Worm (Caenorhabditis elegans) whole organism, L1 larva: ENCODE measurements around the gene sinh-1.

Experiments used
- Y116A8C.19 ChIP-seq: sonication (generic microtip); optimal IDR thresholded peaks from 2 replicates; lab custom pipeline; 2016; ENCODE audit warnings: missing compliant biosample characterization, missing genetic modification characterization, borderline replicate concordance
- alr-1 ChIP-seq: fragments of 200-800 bp; sonication (Bioruptor generic); optimal IDR thresholded peaks from 2 replicates; lab custom pipeline; 2018; ENCODE audit warnings: borderline replicate concordance, mild to moderate bottlenecking, missing genetic modification characterization, missing compliant biosample characterization
- aly-2 ChIP-seq: fragments of 150-350 bp; optimal IDR thresholded peaks from 2 replicates; lab custom pipeline; 2014; ENCODE audit warnings: missing biosample characterization, missing genetic modification characterization
- ceh-63 ChIP-seq: fragments of 200-800 bp; sonication (Bioruptor generic); optimal IDR thresholded peaks from 2 replicates; lab custom pipeline; 2018; ENCODE audit warnings: mild to moderate bottlenecking, missing genetic modification characterization, missing compliant biosample characterization
- ceh-82 ChIP-seq, 3 experiments: fragments of 150-350 bp in 1 of 3; sonication (generic microtip) in 2 of 3; optimal IDR thresholded peaks; 2 replicates each; lab custom pipeline; 2014 to 2017; ENCODE audit warnings: missing biosample characterization in 3 of 3, missing genetic modification characterization in 3 of 3
- ceh-88 ChIP-seq: fragments of 200-800 bp; sonication (Bioruptor generic); IDR thresholded peaks from 2 replicates; pipeline ENCODE4 v1.3.6; 2022; ENCODE audit warnings: missing genetic modification characterization, missing compliant biosample characterization
- ceh-90 ChIP-seq: sonication (generic microtip); optimal IDR thresholded peaks from 2 replicates; lab custom pipeline; 2016; ENCODE audit warnings: missing genetic modification characterization, missing compliant biosample characterization
- ces-1 ChIP-seq: fragments of 150-350 bp; optimal IDR thresholded peaks from 2 replicates; lab custom pipeline; 2014; ENCODE audit warnings: missing biosample characterization, missing genetic modification reagents, missing genetic modification characterization
- dpl-1 ChIP-seq, 3 experiments: fragments of 150-350 bp in 2 of 3; sonication (generic microtip) in 1 of 3; optimal IDR thresholded peaks; 2 replicates each; lab custom pipeline; 2014 to 2017; ENCODE audit warnings: missing biosample characterization in 3 of 3, missing genetic modification characterization in 3 of 3, missing genetic modification reagents in 3 of 3
- efl-1 ChIP-seq, 4 experiments: fragments of 150-350 bp; optimal IDR thresholded peaks in 3 of 4; peaks in 1 of 4; 1 replicate in 1 of 4; 2 replicates in 3 of 4; lab custom pipeline; 2014; ENCODE audit warnings: missing biosample characterization in 2 of 4, missing genetic modification characterization in 2 of 4, missing genetic modification reagents in 2 of 4
- efl-3 ChIP-seq: fragments of 200-800 bp; sonication (Bioruptor generic); optimal IDR thresholded peaks from 2 replicates; lab custom pipeline; 2018; ENCODE audit warnings: mild to moderate bottlenecking, missing genetic modification characterization, missing compliant biosample characterization
- egl-13 ChIP-seq: sonication (generic microtip); optimal IDR thresholded peaks from 2 replicates; lab custom pipeline; 2016; ENCODE audit warnings: missing genotype, missing genetic modification reagents, missing genetic modification characterization, missing compliant biosample characterization
- egl-27 ChIP-seq, 2 experiments: fragments of 150-350 bp in 1 of 2; sonication (generic microtip); optimal IDR thresholded peaks; 3 replicates each; lab custom pipeline; 2017 to 2018; ENCODE audit warnings: missing biosample characterization in 2 of 2, missing genetic modification characterization in 2 of 2, missing genetic modification reagents in 2 of 2
- fkh-4 ChIP-seq: sonication (generic microtip); optimal IDR thresholded peaks from 2 replicates; lab custom pipeline; 2016; ENCODE audit warnings: missing compliant biosample characterization, missing genetic modification characterization, borderline replicate concordance
- fos-1 ChIP-seq: fragments of 150-350 bp; optimal IDR thresholded peaks from 2 replicates; lab custom pipeline; 2014; ENCODE audit warnings: missing biosample characterization, missing genetic modification characterization
- hlh-17 ChIP-seq: fragments of 200-800 bp; sonication (Bioruptor generic); optimal IDR thresholded peaks from 2 replicates; lab custom pipeline; 2018; ENCODE audit warnings: missing genetic modification characterization, mild to moderate bottlenecking, missing compliant biosample characterization, moderate library complexity, borderline replicate concordance
- hlh-4 ChIP-seq: sonication (generic microtip); optimal IDR thresholded peaks from 2 replicates; lab custom pipeline; 2016; ENCODE audit warnings: mild to moderate bottlenecking, missing genetic modification characterization, missing compliant biosample characterization
- lin-13 ChIP-seq: fragments of 150-350 bp; optimal IDR thresholded peaks from 2 replicates; lab custom pipeline; 2014; ENCODE audit warnings: missing biosample characterization, missing genetic modification reagents, missing genetic modification characterization
- lin-15B ChIP-seq: fragments of 150-350 bp; sonication (generic microtip); optimal IDR thresholded peaks from 3 replicates; lab custom pipeline; 2014; ENCODE audit warnings: missing biosample characterization, missing genetic modification characterization
- lin-35 ChIP-seq, 2 experiments: fragments of 150-350 bp; optimal IDR thresholded peaks; 2 replicates each; lab custom pipeline; 2014; ENCODE audit warnings: missing biosample characterization in 2 of 2, missing genetic modification characterization in 2 of 2, missing genetic modification reagents in 2 of 2
- mdl-1 ChIP-seq, 2 experiments: fragments of 150-350 bp; optimal IDR thresholded peaks; 2 replicates each; lab custom pipeline; 2014 to 2017; ENCODE audit warnings: missing biosample characterization in 2 of 2, missing genetic modification characterization in 2 of 2, inconsistent platforms in 1 of 2
- mep-1 ChIP-seq: fragments of 150-350 bp; optimal IDR thresholded peaks from 2 replicates; lab custom pipeline; 2014; ENCODE audit warnings: missing biosample characterization, missing genetic modification characterization
- nhr-20 ChIP-seq: sonication (generic microtip); optimal IDR thresholded peaks from 2 replicates; lab custom pipeline; 2016; ENCODE audit warnings: mild to moderate bottlenecking, missing genetic modification characterization, missing compliant biosample characterization
- nhr-28 ChIP-seq: fragments of 150-350 bp; optimal IDR thresholded peaks from 2 replicates; lab custom pipeline; 2014; ENCODE audit warnings: missing biosample characterization, missing genetic modification characterization
- nhr-71 ChIP-seq: sonication (generic microtip); optimal IDR thresholded peaks from 2 replicates; lab custom pipeline; 2016; ENCODE audit warnings: mild to moderate bottlenecking, missing genetic modification characterization, moderate library complexity, missing compliant biosample characterization
- nhr-76 ChIP-seq: sonication (generic microtip); optimal IDR thresholded peaks from 2 replicates; lab custom pipeline; 2017; ENCODE audit warnings: missing biosample characterization, missing genetic modification characterization
- nhr-77 ChIP-seq: fragments of 150-350 bp; optimal IDR thresholded peaks from 2 replicates; lab custom pipeline; 2014; ENCODE audit warnings: missing biosample characterization, missing genetic modification characterization
- nhr-85 ChIP-seq: sonication (generic microtip); peaks from one replicate; lab custom pipeline; 2016; ENCODE audit warnings: missing genetic modification characterization, inconsistent platforms, missing compliant biosample characterization
- rnt-1 ChIP-seq: sonication (generic microtip); optimal IDR thresholded peaks from 2 replicates; lab custom pipeline; 2016; ENCODE audit warnings: mild to moderate bottlenecking, missing genetic modification characterization, moderate library complexity, missing compliant biosample characterization
- snpc-4 ChIP-seq: fragments of 150-350 bp; optimal IDR thresholded peaks from 2 replicates; lab custom pipeline; 2014; ENCODE audit warnings: missing biosample characterization, missing genetic modification characterization
- snu-23 ChIP-seq: sonication (generic microtip); optimal IDR thresholded peaks from 2 replicates; lab custom pipeline; 2016; ENCODE audit warnings: missing genetic modification characterization, missing compliant biosample characterization
- sox-4 ChIP-seq: sonication (generic microtip); optimal IDR thresholded peaks from 2 replicates; lab custom pipeline; 2016; ENCODE audit warnings: missing genetic modification characterization, missing compliant biosample characterization
- unc-130 ChIP-seq: fragments of 150-350 bp; optimal IDR thresholded peaks from 2 replicates; lab custom pipeline; 2017; ENCODE audit warnings: missing biosample characterization, missing genetic modification characterization, inconsistent platforms
- unc-62 ChIP-seq: fragments of 150-350 bp; optimal IDR thresholded peaks from 2 replicates; lab custom pipeline; 2014; ENCODE audit warnings: missing biosample characterization, missing genetic modification reagents, missing genetic modification characterization
- zip-4 ChIP-seq: fragments of 200-800 bp; sonication (Bioruptor generic); optimal IDR thresholded peaks from 2 replicates; lab custom pipeline; 2018; ENCODE audit warnings: mild to moderate bottlenecking, missing genetic modification characterization, moderate library complexity, missing compliant biosample characterization

sinh-1 gene

DNA sequence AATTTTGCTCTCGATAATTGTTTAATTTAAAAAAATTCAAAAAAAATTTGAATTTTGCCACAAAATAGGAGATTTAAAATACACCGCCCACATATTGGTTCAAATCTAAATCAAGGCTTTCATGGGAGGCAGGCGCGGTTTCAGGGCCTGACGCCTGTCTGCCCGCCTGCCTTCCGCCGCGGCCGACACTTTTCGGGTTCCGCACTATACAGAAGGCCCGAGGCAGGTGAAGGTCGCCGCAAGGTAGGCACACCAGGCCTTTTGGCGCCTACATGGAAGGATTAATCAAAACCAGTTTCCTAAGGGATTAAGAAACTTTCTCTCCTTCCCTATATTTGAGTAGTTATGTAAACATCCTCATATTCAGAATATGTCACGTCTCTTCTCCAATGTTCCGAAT, 14.4 kb downstream of the sinh-1 start, which contains the start of gene Y57A10A.24:
Y57A10A.24 (plus strand) TSS at position 396 of the 400 bp plus-strand sequence.
- TF ChIP-seq lin-13 (GFP tag; lab: Kevin White, UChicago) (no peak), efl-1 (optimal IDR thresholded peaks at IDR 0.05; lab: Kevin White, UChicago) (no peak), efl-1 (GFP tag; optimal IDR thresholded peaks at IDR 0.05 in 1 of 2; lab: Kevin White, UChicago) (peak in 1 of 2 experiments; percentile 4)

DNA sequence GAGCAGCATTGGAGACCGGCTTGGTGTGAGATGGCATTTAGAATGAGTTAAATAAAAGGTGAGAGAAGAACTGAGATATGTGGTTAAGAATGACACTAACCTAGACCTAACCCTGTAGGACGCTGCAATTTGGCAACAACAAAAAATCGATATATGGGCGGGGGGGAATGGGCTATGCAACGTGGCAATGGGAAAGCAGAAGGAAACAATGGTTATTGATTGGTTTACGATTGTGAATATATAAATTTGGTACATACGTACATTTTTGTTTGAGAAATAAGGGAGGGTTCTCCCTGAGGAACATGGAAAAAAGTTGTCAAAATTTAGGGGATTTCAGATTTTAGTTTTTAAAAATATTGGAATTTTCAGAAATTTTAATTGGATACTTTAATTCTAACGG, 20.9 kb downstream of the sinh-1 start, which contains the start of gene tag-276:
tag-276 (minus strand) TSS at position 101 of the 400 bp plus-strand sequence.
- TF ChIP-seq ceh-82 (tag; optimal IDR thresholded peaks at IDR 0.05; lab: Kevin White, UChicago) (no peak), efl-3 (GFP tag; lab: Kevin White, UChicago) (no peak), egl-13 (tag; lab: Kevin White, UChicago) (no peak), aly-2 (tag; lab: Kevin White, UChicago) (no peak), nhr-20 (tag; lab: Kevin White, UChicago) (no peak)
- TF ChIP-seq, all 84 proteins: peak for 0

DNA sequence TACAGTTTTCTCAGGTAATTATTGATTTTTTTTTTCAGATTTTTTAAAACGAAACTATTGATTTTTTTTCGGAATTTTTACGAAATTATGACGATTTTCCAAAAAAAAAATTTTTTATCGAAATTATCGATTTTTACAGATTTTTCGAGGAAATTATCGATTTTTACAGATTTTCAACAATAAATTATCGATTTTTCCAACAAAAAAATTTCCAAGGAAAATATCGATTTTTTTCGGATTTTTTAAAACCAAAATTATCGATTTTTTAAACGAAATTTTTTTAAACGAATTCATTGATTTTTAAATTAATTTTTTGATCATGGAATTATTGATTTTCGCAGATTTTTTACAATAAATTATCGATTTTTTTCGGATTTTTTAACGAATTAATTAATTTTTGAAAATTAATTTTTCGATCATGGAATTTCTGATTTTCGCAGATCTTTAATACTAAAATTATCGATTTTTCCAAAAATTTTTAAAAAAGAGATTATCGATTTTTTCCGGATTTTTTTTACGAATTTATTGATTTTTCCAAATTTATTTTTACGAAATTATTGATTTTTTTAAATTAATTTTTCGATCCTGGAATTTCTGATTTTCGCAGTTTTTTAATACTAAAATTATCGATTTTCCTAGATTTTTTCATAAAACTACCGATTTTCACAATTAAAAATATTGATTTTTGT, 27.6 kb downstream of the sinh-1 start:
- TF ChIP-seq snu-23 (GFP tag; lab: Kevin White, UChicago) (no peak), zip-4 (GFP tag; lab: Kevin White, UChicago) (no peak), nhr-28 (tag; lab: Kevin White, UChicago) (no peak), nhr-76 (tag; lab: Kevin White, UChicago) (no peak), rnt-1 (tag; lab: Kevin White, UChicago) (no peak), unc-62 (GFP tag; lab: Kevin White, UChicago) (no peak), hlh-4 (tag; lab: Kevin White, UChicago) (no peak), mdl-1 (tag; optimal IDR thresholded peaks at IDR 0.05; lab: Kevin White, UChicago) (no peak), snpc-4 (no peak), fkh-4 (tag; lab: Kevin White, UChicago) (no peak), egl-27 (tag; optimal IDR thresholded peaks at IDR 0.05; lab: Kevin White, UChicago) (no peak), alr-1 (tag; lab: Kevin White, UChicago) (no peak), efl-1 (optimal IDR thresholded peaks at IDR 0.05; lab: Kevin White, UChicago) (no peak), efl-1 (GFP tag; optimal IDR thresholded peaks at IDR 0.05 in 1 of 2; lab: Kevin White, UChicago) (no peak), unc-130 (tag; lab: Kevin White, UChicago) (no peak)

DNA sequence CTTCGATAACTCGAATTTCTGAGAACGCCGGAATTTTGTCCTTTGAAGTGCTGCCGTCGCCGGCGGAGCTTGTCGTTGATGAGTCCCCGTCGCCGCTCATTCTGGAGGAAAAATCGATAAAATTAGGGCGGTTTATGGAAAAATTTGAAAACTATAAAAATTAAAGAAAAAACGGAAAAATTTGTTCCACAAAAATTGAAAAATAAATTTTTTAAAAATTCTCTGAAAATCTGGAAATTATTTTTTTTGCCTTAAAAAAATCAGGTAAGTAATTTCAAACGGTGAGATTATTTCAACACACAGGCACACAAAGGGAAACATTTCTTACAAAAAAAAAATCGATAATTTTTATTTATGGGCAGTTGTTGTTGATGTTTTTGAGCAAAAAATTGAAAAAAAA, 28.4 kb downstream of the sinh-1 start, which contains the start of gene parn-2:
parn-2 (minus strand) TSS at position 101 of the 400 bp plus-strand sequence.
- no peak for TF ChIP-seq nhr-85 (tag; lab: Kevin White, UChicago)
- no peak for TF ChIP-seq Y116A8C.19 (tag; lab: Kevin White, UChicago)
- no peak for TF ChIP-seq ceh-90
- no peak for TF ChIP-seq aly-2 (tag; lab: Kevin White, UChicago)
- no peak for TF ChIP-seq mep-1
- TF ChIP-seq lin-15B (tag; lab: Kevin White, UChicago), result no peak
- no peak for TF ChIP-seq nhr-77 (tag; lab: Kevin White, UChicago)
- no peak for TF ChIP-seq lin-35 (GFP tag; optimal IDR thresholded peaks at IDR 0.05; lab: Kevin White, UChicago)
- TF ChIP-seq dpl-1 (GFP tag; optimal IDR thresholded peaks at IDR 0.05; lab: Kevin White, UChicago), result no peak
- TF ChIP-seq ceh-63, result no peak

DNA sequence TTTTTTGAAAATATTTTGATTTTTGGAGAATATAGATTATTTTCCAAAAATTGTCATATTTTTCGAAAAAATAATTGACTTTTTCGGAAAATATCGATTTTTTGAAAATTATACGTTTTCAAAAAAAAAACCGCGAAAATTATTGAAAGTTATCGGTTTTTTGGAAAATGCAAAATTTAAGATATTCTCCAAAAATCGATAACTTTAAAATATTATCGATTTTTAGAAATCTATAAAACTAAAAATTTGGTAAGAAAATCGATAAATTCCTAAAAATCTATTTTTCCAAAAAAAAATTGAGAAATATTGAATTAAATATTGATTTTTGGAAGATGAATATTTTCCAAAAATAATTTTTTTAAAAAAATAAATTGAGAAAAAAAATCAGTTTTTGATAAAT, 29.0 kb downstream of the sinh-1 start:
- TF ChIP-seq efl-1 (optimal IDR thresholded peaks at IDR 0.05; lab: Kevin White, UChicago), result no peak
- no peak for TF ChIP-seq efl-1 (GFP tag; optimal IDR thresholded peaks at IDR 0.05 in 1 of 2; lab: Kevin White, UChicago)
- TF ChIP-seq zip-4 (GFP tag; lab: Kevin White, UChicago), result no peak
- TF ChIP-seq nhr-71, result no peak
- TF ChIP-seq sox-4, result no peak
- TF ChIP-seq aly-2 (tag; lab: Kevin White, UChicago), result no peak
- no peak for TF ChIP-seq fos-1 (tag; lab: Kevin White, UChicago)
- TF ChIP-seq ceh-88, result no peak
- no peak for TF ChIP-seq snu-23 (GFP tag; lab: Kevin White, UChicago)
- no peak for TF ChIP-seq hlh-17 (GFP tag; lab: Kevin White, UChicago)
- no peak for TF ChIP-seq ces-1 (GFP tag; lab: Kevin White, UChicago)
- TF ChIP-seq, all 84 proteins: peak for 0
